Fruit fly (Drosophila melanogaster) whole organism, pupa: Measurements from ENCODE around the gene CSN5.

Experiments
- CG12605 ChIP-seq: fragments of 200-800 bp; sonication (Bioruptor generic); IDR thresholded peaks from 2 replicates; pipeline ENCODE4 v1.3.6; 2022; ENCODE audit warnings: missing biosample characterization, missing genetic modification characterization
- CG13204 ChIP-seq: fragments of 200-800 bp; sonication (Bioruptor generic); optimal IDR thresholded peaks from 2 replicates; lab custom pipeline; 2018; ENCODE audit warnings: missing biosample characterization, mild to moderate bottlenecking, missing genetic modification characterization, moderate library complexity
- CG15710 ChIP-seq: fragments of 200-800 bp; sonication (Bioruptor generic); optimal IDR thresholded peaks from 2 replicates; lab custom pipeline; 2018; ENCODE audit warnings: missing biosample characterization, mild to moderate bottlenecking, missing genetic modification characterization, moderate library complexity
- CG32121 ChIP-seq: fragments of 200-800 bp; sonication (Bioruptor generic); IDR thresholded peaks from 2 replicates; pipeline ENCODE4 v1.3.6; 2022; ENCODE audit warnings: missing biosample characterization, missing genetic modification characterization
- CG34367 ChIP-seq: fragments of 200-800 bp; sonication (Bioruptor generic); optimal IDR thresholded peaks from 2 replicates; lab custom pipeline; 2018; ENCODE audit warnings: missing biosample characterization, mild to moderate bottlenecking, missing genetic modification characterization
- CG8301 ChIP-seq: fragments of 200-800 bp; sonication (Bioruptor generic); optimal IDR thresholded peaks from 2 replicates; lab custom pipeline; 2018; ENCODE audit warnings: missing biosample characterization, mild to moderate bottlenecking, missing genetic modification characterization
- EcR ChIP-seq: fragments of 200-800 bp; sonication (Bioruptor generic); optimal IDR thresholded peaks from 3 replicates; lab custom pipeline; 2019; ENCODE audit warnings: missing biosample characterization, missing genetic modification characterization, mild to moderate bottlenecking, moderate library complexity, missing genetic modification reagents
- Ets98B ChIP-seq: fragments of 200-800 bp; sonication (Bioruptor generic); IDR thresholded peaks from 2 replicates; pipeline ENCODE4 v1.3.6; 2022; ENCODE audit warnings: missing biosample characterization, missing genetic modification characterization
- Pif1A ChIP-seq: fragments of 200-800 bp; sonication (Bioruptor generic); optimal IDR thresholded peaks from 3 replicates; lab custom pipeline; 2016; ENCODE audit warnings: missing biosample characterization, missing genetic modification characterization
- Pif1B ChIP-seq: fragments of 200-800 bp; sonication (Bioruptor generic); optimal IDR thresholded peaks from 3 replicates; lab custom pipeline; 2016; ENCODE audit warnings: missing biosample characterization, missing genetic modification characterization
- Snoo ChIP-seq: fragments of 200-800 bp; sonication (Bioruptor generic); optimal IDR thresholded peaks from 3 replicates; lab custom pipeline; 2017; ENCODE audit warnings: missing biosample characterization, mild to moderate bottlenecking, missing genetic modification characterization, inconsistent platforms

DNA sequence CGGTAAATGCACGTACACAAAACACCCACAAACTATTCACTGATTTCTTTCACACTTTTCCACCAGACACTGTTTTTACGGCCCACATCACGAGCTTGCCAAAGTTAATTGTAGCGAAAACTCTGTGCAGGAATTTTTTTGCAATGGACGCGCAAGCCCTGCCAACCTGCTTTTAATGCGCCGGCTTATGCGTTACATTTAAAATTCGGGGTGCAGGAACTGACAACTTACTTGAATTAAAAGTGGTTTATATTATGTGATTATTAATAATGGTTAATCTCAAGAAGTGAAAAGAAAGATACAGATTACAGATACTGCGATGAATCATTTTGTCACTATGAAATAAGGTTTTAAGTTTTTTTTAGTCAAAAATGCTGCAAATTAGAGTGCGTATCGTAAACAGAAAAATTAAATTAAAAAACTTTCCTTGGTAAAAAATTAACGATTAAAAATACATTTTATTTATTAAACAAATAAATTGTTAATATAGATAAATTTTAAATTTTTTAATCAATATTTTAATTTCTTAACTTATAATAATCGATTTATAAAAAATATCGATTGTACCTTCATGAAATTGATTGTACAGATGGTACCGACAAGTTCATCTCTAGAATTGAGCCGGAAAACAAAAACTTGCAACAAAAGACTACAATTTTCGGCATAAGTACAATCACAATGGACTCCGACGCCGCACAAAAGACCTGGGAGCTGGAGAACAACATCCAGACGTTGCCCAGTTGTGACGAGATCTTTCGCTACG, at the start of gene CSN5, which contains the start of gene CG42232:
- no peak for TF ChIP-seq CG13204 (GFP tag; lab: Kevin White, UChicago)
- no peak for TF ChIP-seq Pif1A
- no peak for TF ChIP-seq Snoo (tag; lab: Kevin White, UChicago)
- TF ChIP-seq Ets98B = no peak
- no peak for TF ChIP-seq Pif1B (GFP tag; lab: Kevin White, UChicago)
- TF ChIP-seq CG8301 = no peak
- no peak for TF ChIP-seq EcR (GFP tag; lab: Kevin White, UChicago)
- TF ChIP-seq CG34367 (tag; lab: Kevin White, UChicago) = no peak
- no peak for TF ChIP-seq CG15710 (tag; lab: Kevin White, UChicago)
- no peak for TF ChIP-seq CG32121
- TF ChIP-seq CG12605 (GFP tag; lab: Robert Waterston, UW) = no peak
